Fruit fly (Drosophila melanogaster) whole organism, embryonic: ENCODE results near the gene Polr2F.

ENCODE experiments used
- Aef1 ChIP-seq: fragments of 200-800 bp; sonication (Bioruptor generic); IDR thresholded peaks from 3 replicates; pipeline ENCODE4 v1.3.6; 2022; ENCODE audit warnings: missing biosample characterization, missing genetic modification characterization
- Antp ChIP-seq: fragments of 200-800 bp; sonication (Bioruptor generic); optimal IDR thresholded peaks from 3 replicates; lab custom pipeline; 2016; ENCODE audit warnings: missing biosample characterization, missing genetic modification characterization
- B-H1 ChIP-seq: fragments of 200-800 bp; sonication (Bioruptor generic); IDR thresholded peaks from 3 replicates; pipeline ENCODE4 v1.3.6; 2022; ENCODE audit warnings: missing biosample characterization, missing genetic modification characterization
- CG10431 ChIP-seq: fragments of 200-800 bp; sonication (Bioruptor generic); optimal IDR thresholded peaks from 3 replicates; lab custom pipeline; 2018; ENCODE audit warnings: missing biosample characterization, mild to moderate bottlenecking, missing genetic modification characterization
- CG10565 ChIP-seq: fragments of 200-800 bp; sonication (Bioruptor generic); optimal IDR thresholded peaks from 3 replicates; lab custom pipeline; 2016; ENCODE audit warnings: missing biosample characterization, mild to moderate bottlenecking, missing genetic modification characterization
- CG11723 ChIP-seq: fragments of 200-800 bp; sonication (Bioruptor generic); optimal IDR thresholded peaks from 2 replicates; lab custom pipeline; 2017; ENCODE audit warnings: missing biosample characterization, mild to moderate bottlenecking, missing genetic modification characterization
- CG12659 ChIP-seq: fragments of 200-800 bp; sonication (Bioruptor generic); optimal IDR thresholded peaks from 3 replicates; lab custom pipeline; 2017; ENCODE audit warnings: mild to moderate bottlenecking, missing biosample characterization, missing genetic modification reagents, missing genetic modification characterization
- CG15601 ChIP-seq: fragments of 200-800 bp; sonication (Bioruptor generic); optimal IDR thresholded peaks from 3 replicates; lab custom pipeline; 2019; ENCODE audit warnings: missing biosample characterization, mild to moderate bottlenecking, missing genetic modification characterization, moderate library complexity
- CG16815 ChIP-seq: fragments of 200-800 bp; sonication (Bioruptor generic); optimal IDR thresholded peaks from 3 replicates; lab custom pipeline; 2017; ENCODE audit warnings: missing biosample characterization, mild to moderate bottlenecking, missing genetic modification characterization
- CG17385 ChIP-seq: fragments of 200-800 bp; sonication (Bioruptor generic); optimal IDR thresholded peaks from 3 replicates; lab custom pipeline; 2018; ENCODE audit warnings: missing biosample characterization, mild to moderate bottlenecking, missing genetic modification characterization
- CG1792 ChIP-seq: fragments of 200-800 bp; sonication (Bioruptor generic); optimal IDR thresholded peaks from 2 replicates; lab custom pipeline; 2016; ENCODE audit warnings: missing biosample characterization, missing genetic modification characterization
- CG1832 ChIP-seq: fragments of 200-800 bp; sonication (Bioruptor generic); optimal IDR thresholded peaks from 2 replicates; lab custom pipeline; 2017; ENCODE audit warnings: missing biosample characterization, mild to moderate bottlenecking, missing genetic modification characterization, inconsistent platforms
- CG18476 ChIP-seq: fragments of 200-800 bp; sonication (Bioruptor generic); optimal IDR thresholded peaks from 2 replicates; lab custom pipeline; 2016; ENCODE audit warnings: missing biosample characterization, mild to moderate bottlenecking, missing genetic modification characterization
- CG30431 ChIP-seq: fragments of 200-800 bp; sonication (Bioruptor generic); optimal IDR thresholded peaks from 2 replicates; lab custom pipeline; 2017; ENCODE audit warnings: missing biosample characterization, missing genetic modification characterization
- CG31441 ChIP-seq: fragments of 200-800 bp; sonication (Bioruptor generic); IDR thresholded peaks from 2 replicates; pipeline ENCODE4 v1.3.6; 2022; ENCODE audit warnings: missing biosample characterization, missing genetic modification characterization
- CG3407 ChIP-seq: fragments of 200-800 bp; sonication (Bioruptor generic); optimal IDR thresholded peaks from 2 replicates; lab custom pipeline; 2018; ENCODE audit warnings: missing biosample characterization, mild to moderate bottlenecking, missing genetic modification characterization
- CG4282 ChIP-seq: fragments of 200-800 bp; sonication (Bioruptor generic); optimal IDR thresholded peaks from 2 replicates; lab custom pipeline; 2016; ENCODE audit warnings: missing biosample characterization, missing genetic modification characterization
- CG4328 ChIP-seq: fragments of 200-800 bp; sonication (Bioruptor generic); optimal IDR thresholded peaks from 3 replicates; lab custom pipeline; 2017; ENCODE audit warnings: missing biosample characterization, missing genetic modification reagents, missing genetic modification characterization
- CG5180 ChIP-seq: fragments of 200-800 bp; sonication (Bioruptor generic); optimal IDR thresholded peaks from 3 replicates; lab custom pipeline; 2017; ENCODE audit warnings: missing biosample characterization, missing genetic modification characterization, mild to moderate bottlenecking, moderate library complexity, missing genetic modification reagents
- CG7556 ChIP-seq: fragments of 200-800 bp; sonication (Bioruptor generic); optimal IDR thresholded peaks from 2 replicates; lab custom pipeline; 2017; ENCODE audit warnings: missing biosample characterization, mild to moderate bottlenecking, missing genetic modification characterization
- CG7987 ChIP-seq: fragments of 200-800 bp; sonication (Bioruptor generic); optimal IDR thresholded peaks from 2 replicates; lab custom pipeline; 2018; ENCODE audit warnings: missing biosample characterization, mild to moderate bottlenecking, missing genetic modification characterization, moderate library complexity
- Dbx ChIP-seq: fragments of 200-800 bp; sonication (Bioruptor generic); IDR thresholded peaks from 3 replicates; pipeline ENCODE4 v1.3.6; 2022; ENCODE audit warnings: missing biosample characterization, missing genetic modification characterization
- Doc2 ChIP-seq: fragments of 200-800 bp; sonication (Bioruptor generic); IDR thresholded peaks from 2 replicates; pipeline ENCODE4 v1.3.6; 2022; ENCODE audit warnings: missing biosample characterization, missing genetic modification characterization
- Ets97D ChIP-seq: fragments of 200-800 bp; sonication (Bioruptor generic); optimal IDR thresholded peaks from 3 replicates; lab custom pipeline; 2016; ENCODE audit warnings: missing biosample characterization, missing genetic modification characterization
- HLH3B ChIP-seq: fragments of 200-800 bp; sonication (Bioruptor generic); IDR thresholded peaks from 2 replicates; pipeline ENCODE4 v1.3.6; 2022; ENCODE audit warnings: missing biosample characterization, missing genetic modification characterization
- Hmx ChIP-seq: fragments of 200-800 bp; sonication (Bioruptor generic); optimal IDR thresholded peaks from 2 replicates; lab custom pipeline; 2016; ENCODE audit warnings: missing biosample characterization, missing genetic modification characterization
- NFAT ChIP-seq: fragments of 200-800 bp; sonication (Bioruptor generic); IDR thresholded peaks from 2 replicates; pipeline ENCODE4 v1.3.6; 2022; ENCODE audit warnings: missing biosample characterization, missing genetic modification characterization
- NK7.1 ChIP-seq: fragments of 200-800 bp; sonication (Bioruptor generic); optimal IDR thresholded peaks from 3 replicates; lab custom pipeline; 2016; ENCODE audit warnings: missing biosample characterization, missing genetic modification characterization
- Nf-YA ChIP-seq: fragments of 200-800 bp; sonication (Bioruptor generic); IDR thresholded peaks from 2 replicates; pipeline ENCODE4 v1.3.6; 2022; ENCODE audit warnings: missing biosample characterization, missing genetic modification characterization
- Opbp ChIP-seq: fragments of 200-800 bp; sonication (Bioruptor generic); IDR thresholded peaks from 3 replicates; pipeline ENCODE4 v1.3.6; 2022; ENCODE audit warnings: missing biosample characterization, missing genetic modification characterization; ENCODE audit not compliant: partially characterized antibody
- Sox102F ChIP-seq: fragments of 200-800 bp; sonication (Bioruptor generic); optimal IDR thresholded peaks from 2 replicates; lab custom pipeline; 2018; ENCODE audit warnings: missing biosample characterization, mild to moderate bottlenecking, missing genetic modification characterization, moderate library complexity
- Xrp1 ChIP-seq: fragments of 200-800 bp; sonication (Bioruptor generic); IDR thresholded peaks from 2 replicates; pipeline ENCODE4 v1.3.6; 2022; ENCODE audit warnings: missing biosample characterization, missing genetic modification characterization
- ac ChIP-seq: fragments of 200-800 bp; sonication (Bioruptor generic); optimal IDR thresholded peaks from 3 replicates; lab custom pipeline; 2017; ENCODE audit warnings: missing biosample characterization, mild to moderate bottlenecking, missing genetic modification characterization
- bigmax ChIP-seq: fragments of 200-800 bp; sonication (Bioruptor generic); optimal IDR thresholded peaks from 2 replicates; lab custom pipeline; 2018; ENCODE audit warnings: missing biosample characterization, mild to moderate bottlenecking, missing genetic modification characterization
- cato ChIP-seq: fragments of 200-800 bp; sonication (Bioruptor generic); optimal IDR thresholded peaks from 2 replicates; lab custom pipeline; 2016; ENCODE audit warnings: missing biosample characterization, missing genetic modification characterization, borderline replicate concordance
- chif ChIP-seq, 2 experiments: fragments of 200-800 bp; sonication (Bioruptor generic); optimal IDR thresholded peaks; 3 replicates each; lab custom pipeline; 2016; ENCODE audit warnings: missing biosample characterization in 2 of 2, missing genetic modification characterization in 2 of 2
- dati ChIP-seq: fragments of 200-800 bp; sonication (Bioruptor generic); IDR thresholded peaks from 2 replicates; pipeline ENCODE4 v1.3.6; 2022; ENCODE audit warnings: missing biosample characterization, missing genetic modification characterization
- disco-r ChIP-seq: fragments of 200-800 bp; sonication (Bioruptor generic); optimal IDR thresholded peaks from 2 replicates; lab custom pipeline; 2016; ENCODE audit warnings: missing biosample characterization, missing genetic modification characterization
- fru ChIP-seq: fragments of >200 bp; optimal IDR thresholded peaks from 2 replicates; lab custom pipeline; 2017
- hkb ChIP-seq, 2 experiments: fragments of 200-800 bp in 1 of 2; fragments of >200 bp in 1 of 2; sonication (Bioruptor generic) in 1 of 2; IDR thresholded peaks in 1 of 2; optimal IDR thresholded peaks in 1 of 2; 2 replicates each; pipeline versions ENCODE4 v1.3.6 to Lab custom; 2017 to 2022; ENCODE audit warnings: missing biosample characterization in 1 of 2, missing genetic modification characterization in 1 of 2
- insv ChIP-seq, 2 experiments: fragments of 200-800 bp; sonication (Bioruptor generic); optimal IDR thresholded peaks; 3 replicates each; lab custom pipeline; 2016 to 2018; ENCODE audit warnings: missing biosample characterization in 2 of 2, missing genetic modification characterization in 2 of 2
- jing ChIP-seq: fragments of 200-800 bp; sonication (Bioruptor generic); optimal IDR thresholded peaks from 2 replicates; lab custom pipeline; 2018; ENCODE audit warnings: missing biosample characterization, mild to moderate bottlenecking, missing genetic modification characterization
- jumu ChIP-seq: fragments of 200-800 bp; sonication (Bioruptor generic); optimal IDR thresholded peaks from 3 replicates; lab custom pipeline; 2016; ENCODE audit warnings: missing biosample characterization, missing genetic modification characterization
- pzg ChIP-seq: fragments of 200-800 bp; sonication (Bioruptor generic); optimal IDR thresholded peaks from 3 replicates; lab custom pipeline; 2018; ENCODE audit warnings: missing biosample characterization, mild to moderate bottlenecking, missing genetic modification characterization, moderate library complexity
- schlank ChIP-seq: fragments of 200-800 bp; sonication (Bioruptor generic); optimal IDR thresholded peaks from 2 replicates; lab custom pipeline; 2018; ENCODE audit warnings: missing biosample characterization, mild to moderate bottlenecking, missing genetic modification characterization
- sug ChIP-seq: fragments of 200-800 bp; optimal IDR thresholded peaks from 2 replicates; lab custom pipeline; 2019; ENCODE audit warnings: missing biosample characterization, mild to moderate bottlenecking, missing genetic modification characterization, moderate library complexity
- tin ChIP-seq: fragments of 200-800 bp; sonication (Bioruptor generic); optimal IDR thresholded peaks from 3 replicates; lab custom pipeline; 2016; ENCODE audit warnings: missing biosample characterization, missing genetic modification characterization
- toy ChIP-seq: fragments of 200-800 bp; sonication (Bioruptor generic); IDR thresholded peaks from 2 replicates; pipeline ENCODE4 v1.3.6; 2022; ENCODE audit warnings: missing biosample characterization, missing genetic modification characterization
- zen2 ChIP-seq: fragments of 200-800 bp; sonication (Bioruptor generic); IDR thresholded peaks from 3 replicates; pipeline ENCODE4 v1.3.6; 2022; ENCODE audit warnings: missing biosample characterization, missing genetic modification characterization; ENCODE audit not compliant: partially characterized antibody

Gene Polr2F

dm6 chr3R:5367512-5368169 is 4.0 kb upstream of the Polr2F start (continued):
- TF ChIP-seq toy (GFP tag; lab: Robert Waterston, UW) (no peak), CG10431 (GFP tag; lab: Kevin White, UChicago) (peak; percentile 8), CG16815 (no peak), jing (GFP tag; lab: Kevin White, UChicago) (no peak), insv (GFP tag; optimal IDR thresholded peaks at IDR 0.05; lab: Kevin White, UChicago) (peak; percentile 75 to 97), NFAT (GFP tag; lab: Robert Waterston, UW) (peak; percentile 44; the same call in 1 of the 2 replicates), Dbx (GFP tag; lab: Robert Waterston, UW) (peak; percentile 48; the same call in 1 of the 3 replicates), Ets97D (GFP tag; lab: Kevin White, UChicago) (no peak), jumu (no peak), Antp (GFP tag; lab: Kevin White, UChicago) (no peak), CG31441 (no peak), Opbp (GFP tag; lab: Robert Waterston, UW) (peak; percentile 22; the same call in 1 of the 3 replicates), ac (GFP tag; lab: Kevin White, UChicago) (peak; percentile 81), CG5180 (peak; percentile 0), chif (GFP tag; optimal IDR thresholded peaks at IDR 0.05; lab: Kevin White, UChicago) (no peak), Sox102F (GFP tag; lab: Kevin White, UChicago) (no peak), B-H1 (GFP tag; lab: Robert Waterston, UW) (no peak; the same call in 2 of the 3 replicates), CG4328 (GFP tag; lab: Kevin White, UChicago) (peak; percentile 53), CG30431 (GFP tag; lab: Kevin White, UChicago) (no peak), dati (GFP tag; lab: Robert Waterston, UW) (no peak), Doc2 (GFP tag; lab: Robert Waterston, UW) (no peak), tin (GFP tag; lab: Kevin White, UChicago) (no peak), HLH3B (GFP tag; lab: Robert Waterston, UW) (peak; percentile 33; the same call in 1 of the 2 replicates), CG4282 (GFP tag; lab: Kevin White, UChicago) (no peak), CG7556 (GFP tag; lab: Kevin White, UChicago) (peak; percentile 6), Nf-YA (GFP tag; lab: Robert Waterston, UW) (no peak; the same call in 1 of the 2 replicates), schlank (no peak), sug (tag; lab: Kevin White, UChicago) (peak; percentile 66), Xrp1 (no peak; the same call in 1 of the 2 replicates), bigmax (GFP tag; lab: Kevin White, UChicago) (no peak), Hmx (GFP tag; lab: Kevin White, UChicago) (no peak), CG11723 (GFP tag; lab: Kevin White, UChicago) (no peak), CG1792 (no peak), CG12659 (GFP tag; lab: Kevin White, UChicago) (no peak), CG18476 (GFP tag; lab: Kevin White, UChicago) (no peak), zen2 (GFP tag; lab: Robert Waterston, UW) (peak; percentile 52; the same call in 2 of the 3 replicates), CG7987 (GFP tag; lab: Kevin White, UChicago) (peak; percentile 50), pzg (GFP tag; lab: Kevin White, UChicago) (peak; percentile 3), disco-r (GFP tag; lab: Kevin White, UChicago) (no peak), CG10565 (GFP tag; lab: Kevin White, UChicago) (no peak), CG15601 (tag; lab: Kevin White, UChicago) (no peak), CG1832 (no peak), CG17385 (GFP tag; lab: Kevin White, UChicago) (no peak), fru (lab: Kevin White, UChicago) (no peak), Aef1 (GFP tag; lab: Robert Waterston, UW) (peak; percentile 56; the same call in 2 of the 3 replicates), CG3407 (GFP tag; lab: Kevin White, UChicago) (peak; percentile 12), NK7.1 (GFP tag; lab: Kevin White, UChicago) (no peak), cato (no peak), hkb (optimal IDR thresholded peaks at IDR 0.05; lab: Kevin White, UChicago) (no peak), hkb (GFP tag; IDR thresholded peaks at IDR 0.05; lab: Robert Waterston, UW) (no peak)
